Worm (Caenorhabditis elegans) whole organism, L4 larva: ENCODE measurements around the gene C53B7.6.
"Not testable (repeated sequence)": the region's sequence is repeated elsewhere in the genome, so short reads cannot be mapped to it uniquely, and the experiment has no call there.

Experiments used
- R02D3.7 ChIP-seq: fragments of 150-350 bp; sonication (generic microtip); optimal IDR thresholded peaks from 3 replicates; lab custom pipeline; 2014; ENCODE audit warnings: missing biosample characterization, missing genetic modification characterization
- T20F7.1 ChIP-seq: fragments of 200-800 bp; sonication (Bioruptor generic); optimal IDR thresholded peaks from 2 replicates; lab custom pipeline; 2018; ENCODE audit warnings: mild to moderate bottlenecking, missing genetic modification characterization, missing compliant biosample characterization
- T26A8.4 ChIP-seq: fragments of 200-800 bp; sonication (Bioruptor generic); IDR thresholded peaks from 2 replicates; pipeline ENCODE4 v1.3.6; 2022; ENCODE audit warnings: missing genetic modification characterization, missing compliant biosample characterization
- Y5F2A.4 ChIP-seq: fragments of 200-800 bp; sonication (Bioruptor generic); optimal IDR thresholded peaks from 2 replicates; lab custom pipeline; 2018; ENCODE audit warnings: mild to moderate bottlenecking, missing genetic modification characterization, missing compliant biosample characterization
- Y75B8A.6 ChIP-seq: fragments of 200-800 bp; sonication (Bioruptor generic); IDR thresholded peaks from 2 replicates; pipeline ENCODE4 v1.3.6; 2022; ENCODE audit warnings: missing genetic modification reagents, missing genetic modification characterization, missing compliant biosample characterization
- arid-1 ChIP-seq: fragments of 200-800 bp; sonication (Bioruptor generic); conservative IDR thresholded peaks from 2 replicates; pipeline ENCODE4 v1.3.6; 2022; ENCODE audit warnings: missing genetic modification reagents, missing genetic modification characterization, missing compliant biosample characterization
- ces-1 ChIP-seq: fragments of 150-350 bp; sonication (generic microtip); optimal IDR thresholded peaks from 4 replicates; lab custom pipeline; 2014; ENCODE audit warnings: missing biosample characterization, missing genetic modification reagents, missing genetic modification characterization
- cey-2 ChIP-seq: sonication (generic microtip); optimal IDR thresholded peaks from 3 replicates; lab custom pipeline; 2017; ENCODE audit warnings: missing genetic modification characterization, mild to moderate bottlenecking, missing compliant biosample characterization, antibody characterized with exemption, borderline replicate concordance; ENCODE audit not compliant: insufficient read depth
- ctbp-1 ChIP-seq: fragments of 200-800 bp; sonication (Bioruptor generic); IDR thresholded peaks from 2 replicates; pipeline ENCODE4 v1.3.6; 2022; ENCODE audit warnings: missing genetic modification reagents, missing genetic modification characterization, missing compliant biosample characterization
- daf-12 ChIP-seq: fragments of 150-350 bp; optimal IDR thresholded peaks from 2 replicates; lab custom pipeline; 2014; ENCODE audit warnings: missing biosample characterization, missing genetic modification reagents, missing genetic modification characterization
- daf-16 ChIP-seq, 3 experiments: sonication (generic microtip); optimal IDR thresholded peaks; 2 replicates each; lab custom pipeline; 2016 to 2017; ENCODE audit warnings: missing genetic modification characterization in 3 of 3, missing genetic modification reagents in 3 of 3, mild to moderate bottlenecking in 2 of 3, missing compliant biosample characterization in 2 of 3, missing biosample characterization in 1 of 3, moderate library complexity in 1 of 3
- dmd-9 ChIP-seq: fragments of 200-800 bp; sonication (Bioruptor generic); IDR thresholded peaks from 2 replicates; pipeline ENCODE4 v1.3.6; 2022; ENCODE audit warnings: missing genetic modification reagents, missing genetic modification characterization, missing compliant biosample characterization
- dpl-1 ChIP-seq: fragments of 150-350 bp; optimal IDR thresholded peaks from 2 replicates; lab custom pipeline; 2014; ENCODE audit warnings: missing biosample characterization, missing genetic modification reagents, missing genetic modification characterization
- dve-1 ChIP-seq: sonication (generic microtip); optimal IDR thresholded peaks from 2 replicates; lab custom pipeline; 2017; ENCODE audit warnings: antibody characterized with exemption, mild to moderate bottlenecking, missing genetic modification characterization, missing compliant biosample characterization; ENCODE audit not compliant: insufficient read depth
- egl-27 ChIP-seq: sonication (generic microtip); optimal IDR thresholded peaks from 3 replicates; lab custom pipeline; 2017; ENCODE audit warnings: missing biosample characterization, missing genetic modification reagents, missing genetic modification characterization
- fkh-10 ChIP-seq: fragments of 150-350 bp; optimal IDR thresholded peaks from 2 replicates; lab custom pipeline; 2014; ENCODE audit warnings: missing biosample characterization, missing genetic modification reagents, missing genetic modification characterization
- gei-8 ChIP-seq: fragments of 200-800 bp; sonication (Bioruptor generic); optimal IDR thresholded peaks from 2 replicates; lab custom pipeline; 2018; ENCODE audit warnings: mild to moderate bottlenecking, missing genetic modification characterization, missing compliant biosample characterization
- lin-13 ChIP-seq: fragments of 150-350 bp; optimal IDR thresholded peaks from 2 replicates; lab custom pipeline; 2014; ENCODE audit warnings: missing biosample characterization, missing genetic modification reagents, missing genetic modification characterization
- lin-15B ChIP-seq: fragments of 150-350 bp; sonication (generic microtip); optimal IDR thresholded peaks from 3 replicates; lab custom pipeline; 2014; ENCODE audit warnings: missing biosample characterization, missing genetic modification characterization
- lin-29 ChIP-seq: fragments of 200-800 bp; sonication (Bioruptor generic); IDR thresholded peaks from 2 replicates; pipeline ENCODE4 v1.3.6; 2022; ENCODE audit warnings: missing genetic modification reagents, missing genetic modification characterization, missing compliant biosample characterization
- lin-38 ChIP-seq: fragments of 200-800 bp; sonication (Bioruptor generic); IDR thresholded peaks from 2 replicates; pipeline ENCODE4 v1.3.6; 2022; ENCODE audit warnings: missing genetic modification reagents, missing genetic modification characterization, missing compliant biosample characterization
- lir-3 ChIP-seq: sonication (generic microtip); optimal IDR thresholded peaks from 2 replicates; lab custom pipeline; 2016; ENCODE audit warnings: mild to moderate bottlenecking, missing genetic modification characterization, missing compliant biosample characterization
- madf-5 ChIP-seq, 2 experiments: fragments of 200-800 bp; sonication (Bioruptor generic); IDR thresholded peaks; 2 replicates each; pipeline ENCODE4 v1.3.6; 2022; ENCODE audit warnings: missing compliant biosample characterization in 2 of 2, missing genetic modification characterization in 2 of 2
- nhr-102 ChIP-seq: sonication (generic microtip); optimal IDR thresholded peaks from 2 replicates; lab custom pipeline; 2016; ENCODE audit warnings: mild to moderate bottlenecking, missing genetic modification characterization, moderate library complexity, missing compliant biosample characterization
- nhr-28 ChIP-seq: fragments of 150-350 bp; optimal IDR thresholded peaks from 2 replicates; lab custom pipeline; 2014; ENCODE audit warnings: missing biosample characterization, missing genetic modification characterization
- nhr-41 ChIP-seq: fragments of 200-800 bp; sonication (Bioruptor generic); IDR thresholded peaks from 2 replicates; pipeline ENCODE4 v1.3.6; 2022; ENCODE audit warnings: missing genetic modification reagents, missing genetic modification characterization, missing compliant biosample characterization
- nhr-42 ChIP-seq: fragments of 200-800 bp; sonication (Bioruptor generic); IDR thresholded peaks from 2 replicates; pipeline ENCODE4 v1.3.6; 2022; ENCODE audit warnings: missing genetic modification characterization, missing compliant biosample characterization
- php-3 ChIP-seq: fragments of 200-800 bp; sonication (Bioruptor generic); IDR thresholded peaks from 2 replicates; pipeline ENCODE4 v1.3.6; 2022; ENCODE audit warnings: missing genetic modification reagents, missing genetic modification characterization, missing compliant biosample characterization
- pqm-1 ChIP-seq: sonication (generic microtip); optimal IDR thresholded peaks from 2 replicates; lab custom pipeline; 2017; ENCODE audit warnings: missing biosample characterization, missing genetic modification characterization
- saeg-2 ChIP-seq: fragments of 200-800 bp; sonication (Bioruptor generic); IDR thresholded peaks from 2 replicates; pipeline ENCODE4 v1.3.6; 2022; ENCODE audit warnings: missing genetic modification reagents, missing genetic modification characterization, missing compliant biosample characterization
- sdz-12 ChIP-seq: fragments of 200-800 bp; sonication (Bioruptor generic); optimal IDR thresholded peaks from 2 replicates; lab custom pipeline; 2018; ENCODE audit warnings: mild to moderate bottlenecking, missing genetic modification characterization, missing compliant biosample characterization
- set-16 ChIP-seq: fragments of 200-800 bp; sonication (Bioruptor generic); IDR thresholded peaks from 2 replicates; pipeline ENCODE4 v1.3.6; 2022; ENCODE audit warnings: missing genetic modification reagents, missing genetic modification characterization, missing compliant biosample characterization
- spr-1 ChIP-seq: sonication (generic microtip); optimal IDR thresholded peaks from 2 replicates; lab custom pipeline; 2016; ENCODE audit warnings: mild to moderate bottlenecking, missing genetic modification characterization, missing compliant biosample characterization
- unc-62 ChIP-seq, 3 experiments: fragments of 150-350 bp in 1 of 3; sonication (generic microtip); optimal IDR thresholded peaks in 2 of 3; peaks in 1 of 3; 1 replicate in 1 of 3; 2 replicates in 2 of 3; lab custom pipeline; 2014 to 2017; ENCODE audit warnings: missing biosample characterization in 3 of 3, missing genetic modification characterization in 3 of 3, missing genetic modification reagents in 3 of 3, missing genotype in 1 of 3
- zag-1 ChIP-seq: fragments of 150-350 bp; optimal IDR thresholded peaks from 2 replicates; lab custom pipeline; 2014; ENCODE audit warnings: missing biosample characterization, missing genetic modification characterization
- zfp-3 ChIP-seq: fragments of 200-800 bp; sonication (Bioruptor generic); conservative IDR thresholded peaks from 2 replicates; pipeline ENCODE4 v1.3.6; 2022; ENCODE audit warnings: missing genetic modification reagents, missing genetic modification characterization, missing compliant biosample characterization
- ztf-11 ChIP-seq: fragments of 150-350 bp; optimal IDR thresholded peaks from 2 replicates; lab custom pipeline; 2014; ENCODE audit warnings: missing biosample characterization, missing genetic modification characterization

The C53B7.6 gene

ce11 chrX:6884439-6884838, 15.9 kb upstream of the C53B7.6 start:
- TF ChIP-seq pqm-1 (tag; lab: Kevin White, UChicago): no peak
- peak; percentile 41 for TF ChIP-seq dve-1 (tag; lab: Kevin White, UChicago)
- no peak for TF ChIP-seq daf-16 (GFP tag; optimal IDR thresholded peaks at IDR 0.05; lab: Kevin White, UChicago)
- peak; percentile 95 for TF ChIP-seq daf-16 (tag; optimal IDR thresholded peaks at IDR 0.05; lab: Kevin White, UChicago)
- peak; percentile 49; the same call in 1 of the 2 replicates for TF ChIP-seq php-3 (GFP tag; lab: Robert Waterston, UW)
- TF ChIP-seq fkh-10 (GFP tag; lab: Kevin White, UChicago): no peak
- TF ChIP-seq, all 104 proteins: peak for 3

- not testable (repeated sequence) for TF ChIP-seq daf-12 (tag; lab: Kevin White, UChicago); nhr-42 (GFP tag; lab: Robert Waterston, UW); lin-38 (GFP tag; lab: Robert Waterston, UW)
- TF ChIP-seq, all 104 proteins: peak for 0; not testable (repeated sequence) for 104
Observed at ce11 chrX:6881795-6882194, 13.2 kb upstream of the C53B7.6 start, which contains the start of gene F41C6.6. Gene F41C6.6, minus strand, starts transcription at chrX:6881895.

ce11 chrX:6877436-6877835, 8.9 kb upstream of the C53B7.6 start, which contains the start of gene col-173:
Gene col-173, minus strand, starts transcription at chrX:6877536.
- TF ChIP-seq unc-62 (GFP tag; optimal IDR thresholded peaks at IDR 0.05 in 1 of 2; lab: Kevin White, UChicago) (peak in 1 of 2 experiments; percentile 83), unc-62 (tag; optimal IDR thresholded peaks at IDR 0.05; lab: Kevin White, UChicago) (no peak), arid-1 (GFP tag; lab: Robert Waterston, UW) (no peak)

ce11 chrX:6875273-6875672, 6.7 kb upstream of the C53B7.6 start:
- TF ChIP-seq unc-62 (GFP tag; optimal IDR thresholded peaks at IDR 0.05 in 1 of 2; lab: Kevin White, UChicago) (peak in 1 of 2 experiments; percentile 0), unc-62 (tag; optimal IDR thresholded peaks at IDR 0.05; lab: Kevin White, UChicago) (no peak), spr-1 (tag; lab: Kevin White, UChicago) (no peak), set-16 (GFP tag; lab: Robert Waterston, UW) (peak; percentile 80)

DNA sequence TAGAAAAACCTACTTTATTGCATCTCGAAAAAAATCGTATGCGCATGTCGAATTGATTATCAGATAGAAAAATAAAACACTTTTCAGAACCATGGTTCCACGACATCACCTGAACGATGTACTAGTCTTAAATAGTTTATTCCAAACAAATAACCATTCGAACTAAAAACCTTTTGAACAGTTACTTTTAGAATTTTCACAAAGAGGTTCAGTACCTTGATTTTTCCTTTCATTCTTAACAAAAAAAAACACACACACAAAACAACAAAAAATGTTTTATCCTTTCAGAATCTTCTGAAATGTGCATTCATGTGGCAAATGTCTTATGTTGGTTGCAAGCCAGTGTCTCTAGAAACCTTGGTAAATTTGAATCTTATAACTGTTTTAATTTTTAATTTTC, 6.2 kb upstream of the C53B7.6 start, which contains the start of gene F41C6.4:
Gene F41C6.4, minus strand, starts transcription at position 101 of the 400 bp plus-strand sequence.
- TF ChIP-seq zfp-3 (GFP tag; lab: Robert Waterston, UW): no peak
- TF ChIP-seq fkh-10 (GFP tag; lab: Kevin White, UChicago): no peak

ce11 chrX:6867707-6868106, 862 bp downstream of the C53B7.6 start:
- TF ChIP-seq dmd-9 (GFP tag; lab: Robert Waterston, UW) (peak; percentile 69; the same call in 1 of the 2 replicates), gei-8 (GFP tag; lab: Kevin White, UChicago) (peak; percentile 70), lin-38 (GFP tag; lab: Robert Waterston, UW) (no peak; the same call in 1 of the 2 replicates), T26A8.4 (GFP tag; lab: Robert Waterston, UW) (peak; percentile 85), cey-2 (no peak), ztf-11 (tag; lab: Kevin White, UChicago) (no peak), madf-5 (GFP tag; IDR thresholded peaks at IDR 0.05; lab: Robert Waterston, UW) (peak; percentile 84 to 88; a peak in 3 of 4 replicates), Y75B8A.6 (GFP tag; lab: Robert Waterston, UW) (peak; percentile 79; the same call in 1 of the 2 replicates), lin-13 (GFP tag; lab: Kevin White, UChicago) (peak; percentile 73), dpl-1 (no peak), zag-1 (tag; lab: Kevin White, UChicago) (no peak), php-3 (GFP tag; lab: Robert Waterston, UW) (peak; percentile 85), Y5F2A.4 (GFP tag; lab: Kevin White, UChicago) (peak; percentile 77), nhr-28 (tag; lab: Kevin White, UChicago) (peak; percentile 20), R02D3.7 (tag; lab: Kevin White, UChicago) (peak; percentile 2), lin-29 (0 out of 2 replicates have a peak, but pooled peaks have one; percentile 39), ctbp-1 (peak; percentile 81), sdz-12 (GFP tag; lab: Kevin White, UChicago) (no peak), ces-1 (GFP tag; lab: Kevin White, UChicago) (no peak), lir-3 (tag; lab: Kevin White, UChicago) (peak; percentile 81), nhr-102 (tag; lab: Kevin White, UChicago) (peak; percentile 66), lin-15B (tag; lab: Kevin White, UChicago) (no peak), nhr-41 (GFP tag; lab: Robert Waterston, UW) (peak; percentile 90), egl-27 (tag; lab: Kevin White, UChicago) (no peak), saeg-2 (GFP tag; lab: Robert Waterston, UW) (peak; percentile 36; the same call in 1 of the 2 replicates), T20F7.1 (GFP tag; lab: Kevin White, UChicago) (peak; percentile 60), arid-1 (GFP tag; lab: Robert Waterston, UW) (peak; percentile 91)
